Fruit fly (Drosophila melanogaster) whole organism, prepupa: ENCODE results near the gene SMSr.
A peak's percentile ranks its signal among the peaks of the same experiment; 100 is the strongest.

Experiments
- CG11762 ChIP-seq: fragments of 200-800 bp; sonication (Bioruptor generic); optimal IDR thresholded peaks from 3 replicates; lab custom pipeline; 2016; ENCODE audit warnings: missing biosample characterization, missing genetic modification characterization; ENCODE audit not compliant: insufficient read depth
- CG15336 ChIP-seq: fragments of 200-800 bp; sonication (Bioruptor generic); IDR thresholded peaks from 2 replicates; pipeline ENCODE4 v1.3.6; 2022; ENCODE audit warnings: missing biosample characterization, missing genetic modification characterization
- CG16779 ChIP-seq: fragments of 200-800 bp; sonication (Bioruptor generic); optimal IDR thresholded peaks from 3 replicates; lab custom pipeline; 2017; ENCODE audit warnings: missing biosample characterization, mild to moderate bottlenecking, missing genetic modification characterization
- Gug ChIP-seq: fragments of 200-800 bp; sonication (Bioruptor generic); IDR thresholded peaks from 2 replicates; pipeline ENCODE4 v1.3.6; 2022; ENCODE audit warnings: missing biosample characterization, missing genetic modification characterization
- Hr39 ChIP-seq: fragments of 200-800 bp; sonication (Bioruptor generic); optimal IDR thresholded peaks from 2 replicates; lab custom pipeline; 2016; ENCODE audit warnings: missing biosample characterization, missing genetic modification characterization
- Met ChIP-seq: fragments of 200-800 bp; sonication (Bioruptor generic); optimal IDR thresholded peaks from 3 replicates; lab custom pipeline; 2016; ENCODE audit warnings: missing biosample characterization, missing genetic modification characterization
- Sox14 ChIP-seq: fragments of 200-800 bp; sonication (Bioruptor generic); optimal IDR thresholded peaks from 3 replicates; lab custom pipeline; 2016; ENCODE audit warnings: missing biosample characterization, missing genetic modification characterization
- achi ChIP-seq: fragments of 200-800 bp; sonication (Bioruptor generic); optimal IDR thresholded peaks from 3 replicates; lab custom pipeline; 2016; ENCODE audit warnings: missing biosample characterization, missing genetic modification characterization
- dsx ChIP-seq: fragments of 200-800 bp; optimal IDR thresholded peaks from 3 replicates; lab custom pipeline; 2019; ENCODE audit warnings: missing biosample characterization, mild to moderate bottlenecking, missing genetic modification characterization, moderate library complexity; ENCODE audit not compliant: poor library complexity, severe bottlenecking
- eg ChIP-seq: fragments of 200-800 bp; sonication (Bioruptor generic); IDR thresholded peaks from 3 replicates; pipeline ENCODE4 v1.3.6; 2022; ENCODE audit warnings: missing biosample characterization, missing genetic modification characterization
- esn ChIP-seq: fragments of 200-800 bp; sonication (Bioruptor generic); optimal IDR thresholded peaks from 2 replicates; lab custom pipeline; 2016; ENCODE audit warnings: missing biosample characterization, mild to moderate bottlenecking, missing genetic modification characterization, moderate library complexity
- vri ChIP-seq: fragments of 200-800 bp; sonication (Bioruptor generic); optimal IDR thresholded peaks from 3 replicates; lab custom pipeline; 2016; ENCODE audit warnings: missing biosample characterization, mild to moderate bottlenecking, missing genetic modification characterization

The SMSr gene

DNA sequence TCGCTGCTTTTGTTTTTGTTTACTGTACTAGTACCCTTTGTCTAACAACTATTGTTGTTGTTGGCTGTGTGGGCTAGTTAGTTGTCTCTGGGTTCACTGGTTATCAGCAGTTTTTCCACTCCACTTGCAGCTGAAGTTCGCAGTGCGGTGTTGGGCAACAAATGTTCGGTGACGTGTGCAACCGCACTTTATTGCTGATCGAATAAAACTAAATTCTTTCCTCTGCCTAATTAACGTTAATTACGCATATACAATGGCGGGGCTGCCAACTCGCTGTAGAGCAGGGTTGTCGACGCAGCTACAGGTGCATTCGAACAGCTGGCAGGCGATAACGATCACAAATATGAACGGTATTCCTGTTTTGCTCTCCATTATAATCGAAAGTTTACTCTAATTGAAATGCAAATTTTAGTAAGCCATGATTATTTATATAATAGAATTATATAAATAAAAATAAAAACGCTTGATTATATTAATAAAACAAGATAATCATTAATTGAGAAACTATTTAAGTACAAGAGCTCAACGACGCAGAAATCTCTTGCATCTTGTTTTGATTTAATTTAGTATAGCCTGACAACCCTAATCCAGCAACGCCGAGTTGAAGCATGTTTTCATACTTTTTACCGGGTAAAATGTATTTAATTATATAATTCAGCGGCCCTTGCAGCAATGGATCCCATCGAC is 52.6 kb downstream of the SMSr start, which contains the start of the genes mrva, CG42307 and mus312 (continued):
- TF ChIP-seq CG15336 (GFP tag; lab: Robert Waterston, UW) (peak; percentile 82), achi (GFP tag; lab: Kevin White, UChicago) (peak; percentile 83), dsx (GFP tag; lab: Kevin White, UChicago) (peak; percentile 48), CG11762 (GFP tag; lab: Kevin White, UChicago) (peak; percentile 76), Sox14 (GFP tag; lab: Kevin White, UChicago) (peak; percentile 79), esn (GFP tag; lab: Kevin White, UChicago) (peak; percentile 78), CG16779 (tag; lab: Kevin White, UChicago) (no peak), Gug (GFP tag; lab: Robert Waterston, UW) (peak; percentile 77), eg (peak; percentile 89)

- no peak for TF ChIP-seq vri (GFP tag; lab: Kevin White, UChicago)
- TF ChIP-seq Met (GFP tag; lab: Kevin White, UChicago): no peak
- no peak for TF ChIP-seq Hr39 (GFP tag; lab: Kevin White, UChicago)
- TF ChIP-seq, all 60 proteins: peak for 0
Measured at dm6 chr3L:7326676-7327075, 54.6 kb downstream of the SMSr start.
